Worm (Caenorhabditis elegans) whole organism, L4 larva: ENCODE data around the gene acs-1.
A peak's percentile ranks its signal among the peaks of the same experiment; 100 is the strongest.

Source experiments
- F10B5.3 ChIP-seq: sonication (generic microtip); optimal IDR thresholded peaks from 2 replicates; lab custom pipeline; 2016; ENCODE audit warnings: mild to moderate bottlenecking, missing genetic modification characterization, missing compliant biosample characterization
- F37D6.2 ChIP-seq: sonication (generic microtip); optimal IDR thresholded peaks from 2 replicates; lab custom pipeline; 2016; ENCODE audit warnings: mild to moderate bottlenecking, missing genetic modification characterization, missing compliant biosample characterization
- F49E8.2 ChIP-seq: sonication (generic microtip); optimal IDR thresholded peaks from 2 replicates; lab custom pipeline; 2016; ENCODE audit warnings: missing compliant biosample characterization, mild to moderate bottlenecking, missing genetic modification characterization, borderline replicate concordance
- T20F7.1 ChIP-seq: fragments of 200-800 bp; sonication (Bioruptor generic); optimal IDR thresholded peaks from 2 replicates; lab custom pipeline; 2018; ENCODE audit warnings: mild to moderate bottlenecking, missing genetic modification characterization, missing compliant biosample characterization
- T26A8.4 ChIP-seq: fragments of 200-800 bp; sonication (Bioruptor generic); IDR thresholded peaks from 2 replicates; pipeline ENCODE4 v1.3.6; 2022; ENCODE audit warnings: missing genetic modification characterization, missing compliant biosample characterization
- Y5F2A.4 ChIP-seq: fragments of 200-800 bp; sonication (Bioruptor generic); optimal IDR thresholded peaks from 2 replicates; lab custom pipeline; 2018; ENCODE audit warnings: mild to moderate bottlenecking, missing genetic modification characterization, missing compliant biosample characterization
- ZK337.2 ChIP-seq: fragments of 200-800 bp; sonication (Bioruptor generic); IDR thresholded peaks from 2 replicates; pipeline ENCODE4 v1.3.6; 2022; ENCODE audit warnings: missing genetic modification reagents, missing genetic modification characterization, missing compliant biosample characterization
- aha-1 ChIP-seq: fragments of 150-350 bp; peaks from one replicate; lab custom pipeline; 2014; ENCODE audit warnings: missing biosample characterization, missing genetic modification characterization
- ama-1 ChIP-seq: fragments of 150-350 bp; optimal IDR thresholded peaks from 2 replicates; lab custom pipeline; 2014; ENCODE audit warnings: inconsistent platforms, mixed read lengths
- arid-1 ChIP-seq: fragments of 200-800 bp; sonication (Bioruptor generic); conservative IDR thresholded peaks from 2 replicates; pipeline ENCODE4 v1.3.6; 2022; ENCODE audit warnings: missing genetic modification reagents, missing genetic modification characterization, missing compliant biosample characterization
- ceh-28 ChIP-seq: fragments of 150-350 bp; optimal IDR thresholded peaks from 2 replicates; lab custom pipeline; 2014; ENCODE audit warnings: missing biosample characterization, missing genetic modification reagents, missing genetic modification characterization
- ceh-32 ChIP-seq: sonication (generic microtip); optimal IDR thresholded peaks from 2 replicates; lab custom pipeline; 2016; ENCODE audit warnings: mild to moderate bottlenecking, missing genetic modification characterization, missing compliant biosample characterization; ENCODE audit not compliant: poor library complexity
- ceh-44 ChIP-seq: fragments of 200-800 bp; sonication (Bioruptor generic); IDR thresholded peaks from 2 replicates; pipeline ENCODE4 v1.3.6; 2022; ENCODE audit warnings: missing genetic modification reagents, missing genetic modification characterization, missing compliant biosample characterization
- ceh-82 ChIP-seq: sonication (generic microtip); optimal IDR thresholded peaks from 2 replicates; lab custom pipeline; 2017; ENCODE audit warnings: missing biosample characterization, missing genetic modification characterization
- ces-1 ChIP-seq: fragments of 150-350 bp; sonication (generic microtip); optimal IDR thresholded peaks from 4 replicates; lab custom pipeline; 2014; ENCODE audit warnings: missing biosample characterization, missing genetic modification reagents, missing genetic modification characterization
- ctbp-1 ChIP-seq: fragments of 200-800 bp; sonication (Bioruptor generic); IDR thresholded peaks from 2 replicates; pipeline ENCODE4 v1.3.6; 2022; ENCODE audit warnings: missing genetic modification reagents, missing genetic modification characterization, missing compliant biosample characterization
- daf-19 ChIP-seq: fragments of 200-800 bp; sonication (Bioruptor generic); conservative IDR thresholded peaks from 2 replicates; pipeline ENCODE4 v1.3.6; 2022; ENCODE audit warnings: missing genetic modification characterization, missing compliant biosample characterization
- daf-8 ChIP-seq: fragments of 200-800 bp; sonication (Bioruptor generic); IDR thresholded peaks from 2 replicates; pipeline ENCODE4 v1.3.6; 2022; ENCODE audit warnings: missing genetic modification characterization, missing compliant biosample characterization
- duxl-1 ChIP-seq: sonication (generic microtip); optimal IDR thresholded peaks from 2 replicates; lab custom pipeline; 2016; ENCODE audit warnings: mild to moderate bottlenecking, missing genetic modification characterization, moderate library complexity, missing compliant biosample characterization; ENCODE audit not compliant: poor library complexity
- dve-1 ChIP-seq: sonication (generic microtip); optimal IDR thresholded peaks from 2 replicates; lab custom pipeline; 2017; ENCODE audit warnings: antibody characterized with exemption, mild to moderate bottlenecking, missing genetic modification characterization, missing compliant biosample characterization; ENCODE audit not compliant: insufficient read depth
- fkh-10 ChIP-seq: fragments of 150-350 bp; optimal IDR thresholded peaks from 2 replicates; lab custom pipeline; 2014; ENCODE audit warnings: missing biosample characterization, missing genetic modification reagents, missing genetic modification characterization
- gei-8 ChIP-seq: fragments of 200-800 bp; sonication (Bioruptor generic); optimal IDR thresholded peaks from 2 replicates; lab custom pipeline; 2018; ENCODE audit warnings: mild to moderate bottlenecking, missing genetic modification characterization, missing compliant biosample characterization
- hlh-11 ChIP-seq: fragments of 200-800 bp; sonication (Bioruptor generic); optimal IDR thresholded peaks from 2 replicates; lab custom pipeline; 2018; ENCODE audit warnings: mild to moderate bottlenecking, missing genetic modification characterization, missing compliant biosample characterization
- hlh-30 ChIP-seq: sonication (generic microtip); optimal IDR thresholded peaks from 2 replicates; lab custom pipeline; 2017; ENCODE audit warnings: antibody characterized with exemption, mild to moderate bottlenecking, missing genetic modification characterization, missing compliant biosample characterization; ENCODE audit not compliant: insufficient read depth
- hmg-1.1 ChIP-seq: fragments of 200-800 bp; sonication (Bioruptor generic); IDR thresholded peaks from 2 replicates; pipeline ENCODE4 v1.3.6; 2022; ENCODE audit warnings: missing genetic modification reagents, missing genetic modification characterization, missing compliant biosample characterization
- jun-1 ChIP-seq: fragments of 150-350 bp; optimal IDR thresholded peaks from 2 replicates; lab custom pipeline; 2014; ENCODE audit warnings: missing biosample characterization, missing genetic modification reagents, missing genetic modification characterization
- lin-1 ChIP-seq: fragments of 200-800 bp; sonication (Bioruptor generic); IDR thresholded peaks from 2 replicates; pipeline ENCODE4 v1.3.6; 2022; ENCODE audit warnings: missing genetic modification reagents, missing genetic modification characterization, missing compliant biosample characterization
- lin-13 ChIP-seq: fragments of 150-350 bp; optimal IDR thresholded peaks from 2 replicates; lab custom pipeline; 2014; ENCODE audit warnings: missing biosample characterization, missing genetic modification reagents, missing genetic modification characterization
- lin-15B ChIP-seq: fragments of 150-350 bp; sonication (generic microtip); optimal IDR thresholded peaks from 3 replicates; lab custom pipeline; 2014; ENCODE audit warnings: missing biosample characterization, missing genetic modification characterization
- lin-29 ChIP-seq: fragments of 200-800 bp; sonication (Bioruptor generic); IDR thresholded peaks from 2 replicates; pipeline ENCODE4 v1.3.6; 2022; ENCODE audit warnings: missing genetic modification reagents, missing genetic modification characterization, missing compliant biosample characterization
- lin-39 ChIP-seq: fragments of 150-350 bp; optimal IDR thresholded peaks from 2 replicates; lab custom pipeline; 2014; ENCODE audit warnings: missing biosample characterization, missing genetic modification reagents, missing genetic modification characterization
- lsy-2 ChIP-seq, 2 experiments: fragments of 150-350 bp in 1 of 2; sonication (generic microtip) in 1 of 2; optimal IDR thresholded peaks; 2 replicates each; lab custom pipeline; 2014 to 2017; ENCODE audit warnings: missing biosample characterization in 2 of 2, missing genetic modification characterization in 2 of 2
- madf-5 ChIP-seq, 2 experiments: fragments of 200-800 bp; sonication (Bioruptor generic); IDR thresholded peaks; 2 replicates each; pipeline ENCODE4 v1.3.6; 2022; ENCODE audit warnings: missing compliant biosample characterization in 2 of 2, missing genetic modification characterization in 2 of 2
- mdl-1 ChIP-seq, 2 experiments: fragments of 150-350 bp in 1 of 2; sonication (generic microtip) in 1 of 2; optimal IDR thresholded peaks; 2 replicates each; lab custom pipeline; 2014 to 2017; ENCODE audit warnings: missing biosample characterization in 2 of 2, missing genetic modification characterization in 2 of 2
- mep-1 ChIP-seq: fragments of 150-350 bp; sonication (generic microtip); optimal IDR thresholded peaks from 3 replicates; lab custom pipeline; 2014; ENCODE audit warnings: missing biosample characterization, missing genetic modification characterization
- mxl-3 ChIP-seq: fragments of 200-800 bp; sonication (Bioruptor generic); optimal IDR thresholded peaks from 2 replicates; lab custom pipeline; 2018; ENCODE audit warnings: mild to moderate bottlenecking, missing genetic modification characterization, missing compliant biosample characterization
- nhr-102 ChIP-seq: sonication (generic microtip); optimal IDR thresholded peaks from 2 replicates; lab custom pipeline; 2016; ENCODE audit warnings: mild to moderate bottlenecking, missing genetic modification characterization, moderate library complexity, missing compliant biosample characterization
- nhr-111 ChIP-seq: fragments of 200-800 bp; sonication (Bioruptor generic); optimal IDR thresholded peaks from 2 replicates; lab custom pipeline; 2018; ENCODE audit warnings: mild to moderate bottlenecking, missing genetic modification characterization, missing compliant biosample characterization
- nhr-48 ChIP-seq: sonication (generic microtip); optimal IDR thresholded peaks from 2 replicates; lab custom pipeline; 2016; ENCODE audit warnings: mild to moderate bottlenecking, missing genetic modification characterization, missing compliant biosample characterization
- nhr-76 ChIP-seq: fragments of 150-350 bp; optimal IDR thresholded peaks from 2 replicates; lab custom pipeline; 2014; ENCODE audit warnings: missing biosample characterization, missing genetic modification characterization
- saeg-2 ChIP-seq: fragments of 200-800 bp; sonication (Bioruptor generic); IDR thresholded peaks from 2 replicates; pipeline ENCODE4 v1.3.6; 2022; ENCODE audit warnings: missing genetic modification reagents, missing genetic modification characterization, missing compliant biosample characterization
- set-16 ChIP-seq: fragments of 200-800 bp; sonication (Bioruptor generic); IDR thresholded peaks from 2 replicates; pipeline ENCODE4 v1.3.6; 2022; ENCODE audit warnings: missing genetic modification reagents, missing genetic modification characterization, missing compliant biosample characterization
- skn-1 ChIP-seq: fragments of 150-350 bp; optimal IDR thresholded peaks from 2 replicates; lab custom pipeline; 2014; ENCODE audit warnings: missing biosample characterization, missing genetic modification characterization
- tra-1 ChIP-seq: fragments of 200-800 bp; sonication (Bioruptor generic); IDR thresholded peaks from 2 replicates; pipeline ENCODE4 v1.3.6; 2022; ENCODE audit warnings: missing genetic modification reagents, missing genetic modification characterization, missing compliant biosample characterization
- unc-130 ChIP-seq: sonication (generic microtip); optimal IDR thresholded peaks from 2 replicates; lab custom pipeline; 2016; ENCODE audit warnings: missing genetic modification reagents, missing genetic modification characterization, missing compliant biosample characterization
- unc-62 ChIP-seq, 3 experiments: fragments of 150-350 bp in 1 of 3; sonication (generic microtip); optimal IDR thresholded peaks in 2 of 3; peaks in 1 of 3; 1 replicate in 1 of 3; 2 replicates in 2 of 3; lab custom pipeline; 2014 to 2017; ENCODE audit warnings: missing biosample characterization in 3 of 3, missing genetic modification characterization in 3 of 3, missing genetic modification reagents in 3 of 3, missing genotype in 1 of 3
- vab-7 ChIP-seq: fragments of 200-800 bp; sonication (Bioruptor generic); IDR thresholded peaks from 2 replicates; pipeline ENCODE4 v1.3.6; 2022; ENCODE audit warnings: missing genetic modification reagents, missing genetic modification characterization, missing compliant biosample characterization
- zfp-3 ChIP-seq: fragments of 200-800 bp; sonication (Bioruptor generic); conservative IDR thresholded peaks from 2 replicates; pipeline ENCODE4 v1.3.6; 2022; ENCODE audit warnings: missing genetic modification reagents, missing genetic modification characterization, missing compliant biosample characterization
- zip-11 ChIP-seq: fragments of 200-800 bp; sonication (Bioruptor generic); IDR thresholded peaks from 2 replicates; pipeline ENCODE4 v1.3.6; 2022; ENCODE audit warnings: missing genetic modification characterization, missing compliant biosample characterization
- ztf-11 ChIP-seq: fragments of 150-350 bp; optimal IDR thresholded peaks from 2 replicates; lab custom pipeline; 2014; ENCODE audit warnings: missing biosample characterization, missing genetic modification characterization
- ztf-7 ChIP-seq: fragments of 150-350 bp; optimal IDR thresholded peaks from 2 replicates; lab custom pipeline; 2014; ENCODE audit warnings: missing biosample characterization, missing genetic modification characterization

acs-1 gene

ce11 chrV:6559585-6559984 lies 34.8 kb downstream of the acs-1 start:
- TF ChIP-seq mdl-1 (tag; optimal IDR thresholded peaks at IDR 0.05; lab: Kevin White, UChicago) (no peak), nhr-48 (peak; percentile 29), lin-1 (GFP tag; lab: Robert Waterston, UW) (no peak), tra-1 (GFP tag; lab: Robert Waterston, UW) (no peak), nhr-111 (GFP tag; lab: Kevin White, UChicago) (no peak), ces-1 (no peak), aha-1 (tag; lab: Kevin White, UChicago) (no peak), nhr-76 (tag; lab: Kevin White, UChicago) (no peak), mep-1 (tag; lab: Kevin White, UChicago) (no peak), dve-1 (no peak), ceh-82 (tag; lab: Kevin White, UChicago) (no peak), vab-7 (GFP tag; lab: Robert Waterston, UW) (no peak; the same call in 1 of the 2 replicates), ceh-32 (tag; lab: Kevin White, UChicago) (no peak), daf-8 (GFP tag; lab: Robert Waterston, UW) (no peak), duxl-1 (tag; lab: Kevin White, UChicago) (no peak), hlh-30 (tag; lab: Kevin White, UChicago) (no peak), ZK337.2 (GFP tag; lab: Robert Waterston, UW) (no peak; the same call in 1 of the 2 replicates), F37D6.2 (tag; lab: Kevin White, UChicago) (no peak), fkh-10 (GFP tag; lab: Kevin White, UChicago) (no peak), zfp-3 (GFP tag; lab: Robert Waterston, UW) (0 out of 2 replicates have a peak, but pooled peaks have one; percentile 65), lsy-2 (tag; optimal IDR thresholded peaks at IDR 0.05; lab: Kevin White, UChicago) (no peak), unc-130 (GFP tag; lab: Kevin White, UChicago) (peak; percentile 3), Y5F2A.4 (GFP tag; lab: Kevin White, UChicago) (peak; percentile 53), T20F7.1 (GFP tag; lab: Kevin White, UChicago) (no peak), arid-1 (GFP tag; lab: Robert Waterston, UW) (peak; percentile 78), skn-1 (no peak), lin-39 (tag; lab: Kevin White, UChicago) (no peak), gei-8 (GFP tag; lab: Kevin White, UChicago) (peak; percentile 64), hmg-1.1 (GFP tag; lab: Robert Waterston, UW) (no peak), hlh-11 (tag; lab: Kevin White, UChicago) (no peak), F49E8.2 (tag; lab: Kevin White, UChicago) (no peak), ama-1 (no peak), ceh-44 (GFP tag; lab: Robert Waterston, UW) (peak; percentile 82; the same call in 1 of the 2 replicates), daf-19 (GFP tag; lab: Robert Waterston, UW) (no peak), T26A8.4 (GFP tag; lab: Robert Waterston, UW) (no peak), ztf-7 (tag; lab: Kevin White, UChicago) (no peak), lin-15B (tag; lab: Kevin White, UChicago) (no peak), F10B5.3 (tag; lab: Kevin White, UChicago) (no peak), ctbp-1 (GFP tag; lab: Robert Waterston, UW) (no peak; the same call in 1 of the 2 replicates), unc-62 (GFP tag; optimal IDR thresholded peaks at IDR 0.05 in 1 of 2; lab: Kevin White, UChicago) (peak in 1 of 2 experiments; percentile 11), unc-62 (tag; optimal IDR thresholded peaks at IDR 0.05; lab: Kevin White, UChicago) (no peak), mxl-3 (no peak), set-16 (GFP tag; lab: Robert Waterston, UW) (no peak), zip-11 (GFP tag; lab: Robert Waterston, UW) (no peak), madf-5 (GFP tag; IDR thresholded peaks at IDR 0.05; lab: Robert Waterston, UW) (0 out of 4 replicates have a peak, but pooled peaks of 1 of the 2 experiments have one; percentile 52), saeg-2 (peak; percentile 10; the same call in 1 of the 2 replicates), jun-1 (tag; lab: Kevin White, UChicago) (no peak), nhr-102 (tag; lab: Kevin White, UChicago) (no peak), lin-29 (no peak), ztf-11 (tag; lab: Kevin White, UChicago) (no peak), ceh-28 (no peak), lin-13 (GFP tag; lab: Kevin White, UChicago) (no peak)
